Fruit fly (Drosophila melanogaster) S2 (cell line): ENCODE data around the gene Polr1D.

Experiments
- CG8478 ChIP-seq: fragments of >200 bp; optimal IDR thresholded peaks from 2 replicates; lab custom pipeline; 2018
- CTCF ChIP-seq, 2 experiments: fragments of >200 bp; optimal IDR thresholded peaks; 2 replicates each; lab custom pipeline; 2018

DNA sequence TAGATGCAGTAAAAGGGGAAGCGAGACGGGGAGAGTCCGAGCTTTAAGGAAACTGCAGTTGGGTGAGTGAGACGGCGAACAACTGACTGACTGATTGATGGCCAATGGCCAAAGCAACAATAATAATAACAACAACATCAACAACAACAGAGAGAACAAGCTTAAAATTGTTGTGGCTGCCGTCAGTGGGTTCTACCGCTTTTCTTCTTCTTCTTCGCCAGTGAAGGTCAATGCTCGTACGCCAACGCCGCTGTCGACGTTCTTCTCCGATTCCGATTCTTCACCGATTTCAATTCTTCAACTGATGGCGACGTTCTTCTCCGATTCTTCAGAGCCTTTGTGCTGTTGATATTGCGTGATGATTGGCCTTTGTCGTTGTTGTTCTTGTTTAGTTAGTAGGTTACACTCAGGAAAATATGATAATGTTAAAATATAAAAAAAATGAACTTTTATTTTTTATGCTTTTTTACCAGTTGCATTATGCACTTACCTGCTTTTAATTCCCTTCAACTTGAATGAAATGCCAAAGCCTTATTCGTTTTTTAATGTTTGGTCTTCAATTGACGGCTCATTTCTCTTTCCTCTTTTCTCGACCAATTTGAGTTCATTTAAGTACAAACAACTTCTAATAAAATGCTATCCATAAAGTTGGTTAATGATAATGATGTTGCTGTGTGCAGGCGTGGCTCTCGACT lies 7.3 kb upstream of the Polr1D start:
- TF ChIP-seq CTCF (optimal IDR thresholded peaks at IDR 0.05; lab: Kevin White, UChicago) (no peak), CG8478 (lab: Kevin White, UChicago) (no peak)
